Worm (Caenorhabditis elegans) whole organism, L4/young adult: ENCODE measurements around the gene ule-5.

Source experiments
- W03F9.2 ChIP-seq: fragments of 150-350 bp; optimal IDR thresholded peaks from 2 replicates; lab custom pipeline; 2014; ENCODE audit warnings: missing biosample characterization, missing genetic modification characterization
- him-1 ChIP-seq: sonication (generic microtip); optimal IDR thresholded peaks from 2 replicates; lab custom pipeline; 2016; ENCODE audit warnings: missing genotype, missing genetic modification reagents, missing genetic modification characterization, missing compliant biosample characterization

DNA sequence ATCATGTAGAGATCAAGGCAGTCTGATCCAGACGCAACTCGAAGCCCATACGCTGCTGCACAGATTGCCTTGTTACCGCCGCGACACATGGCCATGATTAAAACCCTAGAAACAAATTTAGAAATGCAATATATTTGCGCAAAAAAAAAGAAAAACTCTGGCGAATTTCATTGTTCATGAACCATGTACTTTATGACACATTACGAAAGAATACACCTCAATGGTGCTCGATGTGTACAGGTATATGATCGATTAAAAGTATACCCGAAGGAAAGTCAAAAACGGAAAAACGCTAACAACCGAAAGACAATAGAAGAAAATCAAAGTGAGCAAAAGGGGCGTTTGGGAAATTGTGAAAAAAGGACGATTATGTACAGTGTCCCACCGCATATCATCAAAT lies 9.4 kb downstream of the ule-5 start, which contains the start of gene Y62H9A.8:
- TF ChIP-seq him-1 (tag; lab: Kevin White, UChicago) (no peak), W03F9.2 (tag; lab: Kevin White, UChicago) (no peak)
